Worm (Caenorhabditis elegans) whole organism, L1 larva: ENCODE results near the gene cic-1.

Experiments
- C04F5.9 ChIP-seq: sonication (generic microtip); optimal IDR thresholded peaks from 2 replicates; lab custom pipeline; 2016; ENCODE audit warnings: missing genetic modification characterization, missing compliant biosample characterization
- blmp-1 ChIP-seq: fragments of 150-350 bp; optimal IDR thresholded peaks from 2 replicates; lab custom pipeline; 2014; ENCODE audit warnings: missing biosample characterization, missing genetic modification characterization
- ceh-8 ChIP-seq: fragments of 200-800 bp; sonication (Bioruptor generic); optimal IDR thresholded peaks from 2 replicates; lab custom pipeline; 2018; ENCODE audit warnings: mild to moderate bottlenecking, missing genetic modification characterization, moderate library complexity, missing compliant biosample characterization
- efl-1 ChIP-seq, 4 experiments: fragments of 150-350 bp; optimal IDR thresholded peaks in 3 of 4; peaks in 1 of 4; 1 replicate in 1 of 4; 2 replicates in 3 of 4; lab custom pipeline; 2014; ENCODE audit warnings: missing biosample characterization in 2 of 4, missing genetic modification characterization in 2 of 4, missing genetic modification reagents in 2 of 4
- elt-3 ChIP-seq, 6 experiments: fragments of 150-350 bp in 1 of 6; sonication (generic microtip); optimal IDR thresholded peaks; 2 replicates each; lab custom pipeline; 2017 to 2018; ENCODE audit warnings: missing biosample characterization in 6 of 6, missing genetic modification characterization in 6 of 6, inconsistent platforms in 1 of 6
- fkh-4 ChIP-seq: sonication (generic microtip); optimal IDR thresholded peaks from 2 replicates; lab custom pipeline; 2016; ENCODE audit warnings: missing compliant biosample characterization, missing genetic modification characterization, borderline replicate concordance
- fos-1 ChIP-seq: fragments of 150-350 bp; optimal IDR thresholded peaks from 2 replicates; lab custom pipeline; 2014; ENCODE audit warnings: missing biosample characterization, missing genetic modification characterization
- hlh-17 ChIP-seq: fragments of 200-800 bp; sonication (Bioruptor generic); optimal IDR thresholded peaks from 2 replicates; lab custom pipeline; 2018; ENCODE audit warnings: missing genetic modification characterization, mild to moderate bottlenecking, missing compliant biosample characterization, moderate library complexity, borderline replicate concordance
- hlh-4 ChIP-seq: sonication (generic microtip); optimal IDR thresholded peaks from 2 replicates; lab custom pipeline; 2016; ENCODE audit warnings: mild to moderate bottlenecking, missing genetic modification characterization, missing compliant biosample characterization
- irx-1 ChIP-seq: sonication (generic microtip); optimal IDR thresholded peaks from 2 replicates; lab custom pipeline; 2016; ENCODE audit warnings: missing genetic modification characterization, missing compliant biosample characterization
- lin-13 ChIP-seq: fragments of 150-350 bp; optimal IDR thresholded peaks from 2 replicates; lab custom pipeline; 2014; ENCODE audit warnings: missing biosample characterization, missing genetic modification reagents, missing genetic modification characterization
- mep-1 ChIP-seq: fragments of 150-350 bp; optimal IDR thresholded peaks from 2 replicates; lab custom pipeline; 2014; ENCODE audit warnings: missing biosample characterization, missing genetic modification characterization
- nhr-11 ChIP-seq: fragments of 150-350 bp; optimal IDR thresholded peaks from 2 replicates; lab custom pipeline; 2014; ENCODE audit warnings: missing biosample characterization, missing genetic modification characterization
- nhr-47 ChIP-seq: sonication (generic microtip); optimal IDR thresholded peaks from 2 replicates; lab custom pipeline; 2016; ENCODE audit warnings: mild to moderate bottlenecking, missing genetic modification characterization, moderate library complexity, missing compliant biosample characterization
- nhr-85 ChIP-seq: sonication (generic microtip); peaks from one replicate; lab custom pipeline; 2016; ENCODE audit warnings: missing genetic modification characterization, inconsistent platforms, missing compliant biosample characterization
- nhr-90 ChIP-seq: sonication (generic microtip); optimal IDR thresholded peaks from 2 replicates; lab custom pipeline; 2016; ENCODE audit warnings: mild to moderate bottlenecking, missing genetic modification characterization, missing compliant biosample characterization; ENCODE audit not compliant: poor library complexity
- pqm-1 ChIP-seq: sonication (generic microtip); optimal IDR thresholded peaks from 3 replicates; lab custom pipeline; 2017; ENCODE audit warnings: missing biosample characterization, missing genetic modification characterization
- snpc-4 ChIP-seq: fragments of 150-350 bp; optimal IDR thresholded peaks from 2 replicates; lab custom pipeline; 2014; ENCODE audit warnings: missing biosample characterization, missing genetic modification characterization
- snu-23 ChIP-seq: sonication (generic microtip); optimal IDR thresholded peaks from 2 replicates; lab custom pipeline; 2016; ENCODE audit warnings: missing genetic modification characterization, missing compliant biosample characterization
- unc-30 ChIP-seq: sonication (generic microtip); optimal IDR thresholded peaks from 2 replicates; lab custom pipeline; 2017; ENCODE audit warnings: missing biosample characterization, missing genetic modification characterization
- vab-15 ChIP-seq: sonication (generic microtip); optimal IDR thresholded peaks from 2 replicates; lab custom pipeline; 2017; ENCODE audit warnings: missing genotype, mild to moderate bottlenecking, missing genetic modification characterization, missing compliant biosample characterization

The cic-1 gene

DNA sequence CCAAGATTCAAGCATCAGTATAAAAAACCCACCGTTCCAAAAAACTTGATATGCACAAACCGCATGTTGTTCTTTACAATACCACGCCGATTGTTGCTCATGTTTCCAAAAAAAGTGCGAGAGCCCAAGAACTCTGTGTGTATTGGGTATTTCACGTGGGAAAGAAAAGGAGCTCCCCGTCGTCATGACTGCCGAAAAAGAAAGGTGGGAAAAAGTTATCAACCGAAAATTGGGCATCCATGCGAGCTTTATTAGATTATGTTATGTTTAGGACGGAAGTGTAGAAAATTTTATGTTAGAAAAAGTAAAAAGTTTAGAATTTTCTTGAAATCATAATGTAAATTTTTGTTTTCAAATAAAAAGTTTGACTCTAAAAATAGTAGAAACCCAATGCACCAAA is 32.6 kb downstream of the cic-1 start, which contains the start of gene H04J21.4:
H04J21.4 (minus strand) TSS at position 101 of the 400 bp plus-strand sequence.
- TF ChIP-seq nhr-85 (peak; percentile 39), nhr-11 (tag; lab: Kevin White, UChicago) (no peak)

DNA sequence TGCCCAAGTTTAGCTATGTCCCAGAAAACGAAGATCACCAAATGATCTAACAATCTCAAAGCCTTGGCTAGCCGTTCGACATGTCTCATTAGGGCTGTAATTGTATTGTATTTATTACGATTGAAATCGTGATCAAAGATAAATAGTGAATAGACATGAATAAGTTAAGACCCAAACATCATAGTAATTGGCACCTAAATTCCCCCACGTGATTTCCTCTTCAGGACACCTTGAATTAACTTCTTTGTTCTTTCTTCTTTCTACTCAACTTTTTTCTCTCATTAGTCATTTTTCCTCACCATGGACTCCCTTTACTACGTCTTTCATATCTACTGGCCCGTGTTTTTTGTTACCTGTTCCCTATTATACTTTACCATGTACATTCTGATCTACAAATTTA is 38.4 kb downstream of the cic-1 start, which contains the start of gene srd-69:
srd-69 (plus strand) TSS at position 301 of the 400 bp plus-strand sequence.
- TF ChIP-seq pqm-1 (no peak), C04F5.9 (no peak), snu-23 (GFP tag; lab: Kevin White, UChicago) (no peak), hlh-4 (tag; lab: Kevin White, UChicago) (no peak), lin-13 (GFP tag; lab: Kevin White, UChicago) (no peak), blmp-1 (tag; lab: Kevin White, UChicago) (no peak), unc-30 (no peak), vab-15 (tag; lab: Kevin White, UChicago) (no peak), elt-3 (tag; optimal IDR thresholded peaks at IDR 0.05; lab: Kevin White, UChicago) (no peak), fos-1 (tag; lab: Kevin White, UChicago) (no peak), nhr-90 (tag; lab: Kevin White, UChicago) (no peak), hlh-17 (GFP tag; lab: Kevin White, UChicago) (no peak), irx-1 (tag; lab: Kevin White, UChicago) (no peak), mep-1 (no peak), nhr-47 (tag; lab: Kevin White, UChicago) (no peak), ceh-8 (GFP tag; lab: Kevin White, UChicago) (no peak)
- TF ChIP-seq, all 84 proteins: peak for 0

DNA sequence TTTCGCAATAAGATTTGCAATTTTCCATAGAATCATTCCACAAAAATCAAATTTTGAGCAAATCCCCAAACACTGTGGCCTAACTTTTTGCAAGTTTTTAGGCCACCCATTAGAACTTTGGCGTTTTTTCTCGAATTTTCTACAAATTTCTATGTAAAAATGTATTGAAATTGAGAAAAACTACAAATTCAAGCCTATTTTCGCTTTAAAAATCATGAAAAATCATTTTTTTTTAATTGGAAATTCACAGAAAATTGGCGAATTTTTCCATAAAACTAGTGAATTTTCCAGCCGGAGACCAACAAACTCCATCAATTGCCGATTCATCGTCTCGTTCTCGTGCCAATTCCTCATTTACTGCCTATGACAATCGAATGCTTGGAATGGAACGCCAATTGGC is 51.1 kb downstream of the cic-1 start:
- TF ChIP-seq fkh-4 (tag; lab: Kevin White, UChicago): no peak
- no peak for TF ChIP-seq efl-1 (optimal IDR thresholded peaks at IDR 0.05; lab: Kevin White, UChicago)
- TF ChIP-seq efl-1 (GFP tag; optimal IDR thresholded peaks at IDR 0.05 in 1 of 2; lab: Kevin White, UChicago): peak in 1 of 2 experiments; percentile 91

DNA sequence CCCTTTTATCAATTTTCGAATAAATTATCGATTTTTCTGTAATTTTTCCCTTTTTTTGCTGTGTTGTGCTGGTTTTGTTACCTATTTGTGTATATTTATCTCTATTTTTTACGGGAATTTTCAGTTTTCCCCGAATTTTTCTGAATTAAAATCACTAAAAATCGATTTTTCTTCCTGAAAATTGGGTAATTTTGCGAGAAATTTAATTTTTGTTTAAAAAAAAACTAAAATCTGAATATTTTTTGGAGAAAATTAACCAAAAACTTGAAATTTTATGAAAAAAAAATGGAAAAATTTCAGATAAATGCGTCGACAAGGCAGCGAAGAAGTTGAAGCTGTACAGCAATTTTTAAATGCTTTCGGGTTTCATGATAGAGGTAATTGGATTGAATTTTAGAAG is 53.7 kb downstream of the cic-1 start, which contains the start of gene gip-1:
gip-1 (plus strand) TSS at position 301 of the 400 bp plus-strand sequence.
- TF ChIP-seq nhr-85: peak; percentile 9
- no peak for TF ChIP-seq snpc-4 (tag; lab: Kevin White, UChicago)
